Worm (Caenorhabditis elegans) whole organism, young adult: ENCODE data around the gene ZK154.4.

Experiments used
- F52B5.7 ChIP-seq: sonication (generic microtip); optimal IDR thresholded peaks from 2 replicates; lab custom pipeline; 2016; ENCODE audit warnings: mild to moderate bottlenecking, missing genetic modification characterization, missing compliant biosample characterization
- ama-1 ChIP-seq, 3 experiments: fragments of 150-350 bp in 1 of 3; sonication (generic microtip) in 2 of 3; optimal IDR thresholded peaks; 2 replicates each; lab custom pipeline; 2014 to 2018; ENCODE audit warnings: missing biosample characterization in 2 of 3, missing genetic modification characterization in 2 of 3, missing genetic modification reagents in 2 of 3
- egl-44 ChIP-seq: fragments of 200-800 bp; sonication (Bioruptor generic); IDR thresholded peaks from 2 replicates; pipeline ENCODE4 v1.3.6; 2022; ENCODE audit warnings: missing genetic modification reagents, missing genetic modification characterization, missing compliant biosample characterization
- fkh-3 ChIP-seq: sonication (generic microtip); optimal IDR thresholded peaks from 2 replicates; lab custom pipeline; 2016; ENCODE audit warnings: mild to moderate bottlenecking, missing genetic modification characterization, missing compliant biosample characterization
- sdz-38 ChIP-seq: sonication (generic microtip); optimal IDR thresholded peaks from 2 replicates; lab custom pipeline; 2016; ENCODE audit warnings: missing genotype, missing genetic modification characterization, missing compliant biosample characterization
- snpc-1.3 ChIP-seq: sonication (generic microtip); optimal IDR thresholded peaks from 2 replicates; lab custom pipeline; 2017; ENCODE audit warnings: missing genetic modification characterization, mild to moderate bottlenecking, missing compliant biosample characterization, antibody characterized with exemption, moderate library complexity, missing genotype, missing genetic modification reagents; ENCODE audit not compliant: insufficient read depth

DNA sequence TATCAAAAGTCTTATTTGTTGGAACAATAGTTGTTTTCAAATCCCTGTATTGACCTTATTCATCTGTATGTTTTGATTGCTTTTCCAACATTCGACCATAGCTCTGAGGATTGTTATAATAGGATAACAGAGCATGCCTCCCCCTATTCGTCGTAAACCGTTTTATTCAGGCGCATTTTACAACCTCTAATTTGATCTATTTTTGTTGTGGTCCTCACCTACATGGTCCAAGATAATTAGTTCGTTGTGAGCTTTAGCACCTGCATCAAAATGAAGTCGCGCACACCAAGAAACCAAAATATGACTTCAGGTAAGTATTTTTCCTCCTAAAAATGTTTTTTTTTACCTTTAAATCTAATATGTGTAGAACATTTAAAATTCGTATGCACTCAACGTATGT, 29.4 kb downstream of the ZK154.4 start, which contains the start of gene deg-1:
- no peak for TF ChIP-seq snpc-1.3 (tag; lab: Kevin White, UChicago)
- TF ChIP-seq ama-1 (optimal IDR thresholded peaks at IDR 0.05; lab: Kevin White, UChicago) = no peak
- no peak for TF ChIP-seq ama-1 (GFP tag; optimal IDR thresholded peaks at IDR 0.05; lab: Kevin White, UChicago)
- TF ChIP-seq fkh-3 = no peak
- no peak for TF ChIP-seq egl-44
- TF ChIP-seq F52B5.7 = no peak
- no peak for TF ChIP-seq sdz-38 (tag; lab: Kevin White, UChicago)
